Worm (Caenorhabditis elegans) whole organism, L4 larva: ENCODE results near the gene F31A3.5.

Experiments used
- F44E2.7 ChIP-seq: fragments of 200-800 bp; sonication (Bioruptor generic); IDR thresholded peaks from 2 replicates; pipeline ENCODE4 v2.1.2; 2022; ENCODE audit warnings: missing genetic modification characterization, missing compliant biosample characterization
- ZK337.2 ChIP-seq: fragments of 200-800 bp; sonication (Bioruptor generic); IDR thresholded peaks from 2 replicates; pipeline ENCODE4 v1.3.6; 2022; ENCODE audit warnings: missing genetic modification reagents, missing genetic modification characterization, missing compliant biosample characterization
- aha-1 ChIP-seq: fragments of 150-350 bp; peaks from one replicate; lab custom pipeline; 2014; ENCODE audit warnings: missing biosample characterization, missing genetic modification characterization
- arid-1 ChIP-seq: fragments of 200-800 bp; sonication (Bioruptor generic); conservative IDR thresholded peaks from 2 replicates; pipeline ENCODE4 v1.3.6; 2022; ENCODE audit warnings: missing genetic modification reagents, missing genetic modification characterization, missing compliant biosample characterization
- ceh-20 ChIP-seq: fragments of 200-800 bp; sonication (Bioruptor generic); IDR thresholded peaks from 2 replicates; pipeline ENCODE4 v1.3.6; 2022; ENCODE audit warnings: missing genetic modification reagents, missing genetic modification characterization, missing compliant biosample characterization
- ceh-62 ChIP-seq: sonication (generic microtip); optimal IDR thresholded peaks from 2 replicates; lab custom pipeline; 2017; ENCODE audit warnings: missing biosample characterization, missing genetic modification characterization
- ces-1 ChIP-seq: fragments of 150-350 bp; sonication (generic microtip); optimal IDR thresholded peaks from 4 replicates; lab custom pipeline; 2014; ENCODE audit warnings: missing biosample characterization, missing genetic modification reagents, missing genetic modification characterization
- ctbp-1 ChIP-seq: fragments of 200-800 bp; sonication (Bioruptor generic); IDR thresholded peaks from 2 replicates; pipeline ENCODE4 v1.3.6; 2022; ENCODE audit warnings: missing genetic modification reagents, missing genetic modification characterization, missing compliant biosample characterization
- daf-16 ChIP-seq, 3 experiments: sonication (generic microtip); optimal IDR thresholded peaks; 2 replicates each; lab custom pipeline; 2016 to 2017; ENCODE audit warnings: missing genetic modification characterization in 3 of 3, missing genetic modification reagents in 3 of 3, mild to moderate bottlenecking in 2 of 3, missing compliant biosample characterization in 2 of 3, missing biosample characterization in 1 of 3, moderate library complexity in 1 of 3
- dmd-6 ChIP-seq: fragments of 200-800 bp; sonication (Bioruptor generic); IDR thresholded peaks from 2 replicates; pipeline ENCODE4 v1.3.6; 2022; ENCODE audit warnings: missing genetic modification reagents, missing genetic modification characterization, missing compliant biosample characterization
- dve-1 ChIP-seq: sonication (generic microtip); optimal IDR thresholded peaks from 2 replicates; lab custom pipeline; 2017; ENCODE audit warnings: antibody characterized with exemption, mild to moderate bottlenecking, missing genetic modification characterization, missing compliant biosample characterization; ENCODE audit not compliant: insufficient read depth
- hlh-11 ChIP-seq: fragments of 200-800 bp; sonication (Bioruptor generic); optimal IDR thresholded peaks from 2 replicates; lab custom pipeline; 2018; ENCODE audit warnings: mild to moderate bottlenecking, missing genetic modification characterization, missing compliant biosample characterization
- hlh-30 ChIP-seq: sonication (generic microtip); optimal IDR thresholded peaks from 2 replicates; lab custom pipeline; 2017; ENCODE audit warnings: antibody characterized with exemption, mild to moderate bottlenecking, missing genetic modification characterization, missing compliant biosample characterization; ENCODE audit not compliant: insufficient read depth
- lin-1 ChIP-seq: fragments of 200-800 bp; sonication (Bioruptor generic); IDR thresholded peaks from 2 replicates; pipeline ENCODE4 v1.3.6; 2022; ENCODE audit warnings: missing genetic modification reagents, missing genetic modification characterization, missing compliant biosample characterization
- lin-13 ChIP-seq: fragments of 150-350 bp; optimal IDR thresholded peaks from 2 replicates; lab custom pipeline; 2014; ENCODE audit warnings: missing biosample characterization, missing genetic modification reagents, missing genetic modification characterization
- lsy-2 ChIP-seq, 2 experiments: fragments of 150-350 bp in 1 of 2; sonication (generic microtip) in 1 of 2; optimal IDR thresholded peaks; 2 replicates each; lab custom pipeline; 2014 to 2017; ENCODE audit warnings: missing biosample characterization in 2 of 2, missing genetic modification characterization in 2 of 2
- mdl-1 ChIP-seq, 2 experiments: fragments of 150-350 bp in 1 of 2; sonication (generic microtip) in 1 of 2; optimal IDR thresholded peaks; 2 replicates each; lab custom pipeline; 2014 to 2017; ENCODE audit warnings: missing biosample characterization in 2 of 2, missing genetic modification characterization in 2 of 2
- mep-1 ChIP-seq: fragments of 150-350 bp; sonication (generic microtip); optimal IDR thresholded peaks from 3 replicates; lab custom pipeline; 2014; ENCODE audit warnings: missing biosample characterization, missing genetic modification characterization
- mxl-3 ChIP-seq: fragments of 200-800 bp; sonication (Bioruptor generic); optimal IDR thresholded peaks from 2 replicates; lab custom pipeline; 2018; ENCODE audit warnings: mild to moderate bottlenecking, missing genetic modification characterization, missing compliant biosample characterization
- nhr-11 ChIP-seq: fragments of 150-350 bp; optimal IDR thresholded peaks from 2 replicates; lab custom pipeline; 2014; ENCODE audit warnings: missing biosample characterization, missing genetic modification characterization
- nhr-111 ChIP-seq: fragments of 200-800 bp; sonication (Bioruptor generic); optimal IDR thresholded peaks from 2 replicates; lab custom pipeline; 2018; ENCODE audit warnings: mild to moderate bottlenecking, missing genetic modification characterization, missing compliant biosample characterization
- nhr-28 ChIP-seq: fragments of 150-350 bp; optimal IDR thresholded peaks from 2 replicates; lab custom pipeline; 2014; ENCODE audit warnings: missing biosample characterization, missing genetic modification characterization
- nhr-48 ChIP-seq: sonication (generic microtip); optimal IDR thresholded peaks from 2 replicates; lab custom pipeline; 2016; ENCODE audit warnings: mild to moderate bottlenecking, missing genetic modification characterization, missing compliant biosample characterization
- nhr-6 ChIP-seq: fragments of 150-350 bp; optimal IDR thresholded peaks from 2 replicates; lab custom pipeline; 2014; ENCODE audit warnings: missing biosample characterization, missing genetic modification characterization
- nhr-76 ChIP-seq: fragments of 150-350 bp; optimal IDR thresholded peaks from 2 replicates; lab custom pipeline; 2014; ENCODE audit warnings: missing biosample characterization, missing genetic modification characterization
- nhr-77 ChIP-seq: fragments of 150-350 bp; optimal IDR thresholded peaks from 2 replicates; lab custom pipeline; 2014; ENCODE audit warnings: missing biosample characterization, missing genetic modification characterization
- pha-4 ChIP-seq, 2 experiments: fragments of 150-350 bp in 1 of 2; fragments of 200-800 bp in 1 of 2; sonication (Bioruptor generic) in 1 of 2; IDR thresholded peaks in 1 of 2; optimal IDR thresholded peaks in 1 of 2; 2 replicates each; pipeline versions ENCODE4 v1.3.6 to Lab custom; 2014 to 2022; ENCODE audit warnings: missing genetic modification characterization in 2 of 2, missing genetic modification reagents in 2 of 2, missing biosample characterization in 1 of 2, missing compliant biosample characterization in 1 of 2
- php-3 ChIP-seq: fragments of 200-800 bp; sonication (Bioruptor generic); IDR thresholded peaks from 2 replicates; pipeline ENCODE4 v1.3.6; 2022; ENCODE audit warnings: missing genetic modification reagents, missing genetic modification characterization, missing compliant biosample characterization
- pqm-1 ChIP-seq: sonication (generic microtip); optimal IDR thresholded peaks from 2 replicates; lab custom pipeline; 2017; ENCODE audit warnings: missing biosample characterization, missing genetic modification characterization
- set-16 ChIP-seq: fragments of 200-800 bp; sonication (Bioruptor generic); IDR thresholded peaks from 2 replicates; pipeline ENCODE4 v1.3.6; 2022; ENCODE audit warnings: missing genetic modification reagents, missing genetic modification characterization, missing compliant biosample characterization
- snpc-1.2 ChIP-seq: fragments of 200-800 bp; sonication (Bioruptor generic); IDR thresholded peaks from 2 replicates; pipeline ENCODE4 v1.3.6; 2022; ENCODE audit warnings: missing genetic modification reagents, missing genetic modification characterization, missing compliant biosample characterization
- tag-97 ChIP-seq: fragments of 200-800 bp; sonication (Bioruptor generic); IDR thresholded peaks from 2 replicates; pipeline ENCODE4 v1.3.6; 2022; ENCODE audit warnings: missing genetic modification characterization, missing compliant biosample characterization
- tra-1 ChIP-seq: fragments of 200-800 bp; sonication (Bioruptor generic); IDR thresholded peaks from 2 replicates; pipeline ENCODE4 v1.3.6; 2022; ENCODE audit warnings: missing genetic modification reagents, missing genetic modification characterization, missing compliant biosample characterization
- unc-130 ChIP-seq: sonication (generic microtip); optimal IDR thresholded peaks from 2 replicates; lab custom pipeline; 2016; ENCODE audit warnings: missing genetic modification reagents, missing genetic modification characterization, missing compliant biosample characterization
- unc-62 ChIP-seq, 3 experiments: fragments of 150-350 bp in 1 of 3; sonication (generic microtip); optimal IDR thresholded peaks in 2 of 3; peaks in 1 of 3; 1 replicate in 1 of 3; 2 replicates in 2 of 3; lab custom pipeline; 2014 to 2017; ENCODE audit warnings: missing biosample characterization in 3 of 3, missing genetic modification characterization in 3 of 3, missing genetic modification reagents in 3 of 3, missing genotype in 1 of 3

The F31A3.5 gene

ce11 chrX:17601345-17601744 is 37.9 kb upstream of the F31A3.5 start:
- peak; percentile 58 for TF ChIP-seq nhr-77 (tag; lab: Kevin White, UChicago)
- TF ChIP-seq nhr-28 (tag; lab: Kevin White, UChicago): peak; percentile 72
- peak; percentile 73 for TF ChIP-seq php-3
- TF ChIP-seq hlh-11 (tag; lab: Kevin White, UChicago): peak; percentile 64
- TF ChIP-seq dmd-6 (GFP tag; lab: Robert Waterston, UW): peak; percentile 55
- peak; percentile 80 for TF ChIP-seq aha-1 (tag; lab: Kevin White, UChicago)
- peak; percentile 36 for TF ChIP-seq mep-1 (tag; lab: Kevin White, UChicago)
- TF ChIP-seq pqm-1: peak; percentile 91
- no peak for TF ChIP-seq daf-16 (GFP tag; optimal IDR thresholded peaks at IDR 0.05; lab: Kevin White, UChicago)
- TF ChIP-seq daf-16 (tag; optimal IDR thresholded peaks at IDR 0.05; lab: Kevin White, UChicago): peak; percentile 96
- TF ChIP-seq dve-1 (tag; lab: Kevin White, UChicago): peak; percentile 57
- no peak for TF ChIP-seq nhr-6 (tag; lab: Kevin White, UChicago)
- no peak for TF ChIP-seq pha-4 (GFP tag; IDR thresholded peaks at IDR 0.05; lab: Robert Waterston, UW)
- no peak for TF ChIP-seq pha-4 (tag; optimal IDR thresholded peaks at IDR 0.05; lab: Kevin White, UChicago)
- peak in 1 of 2 experiments; percentile 5 for TF ChIP-seq mdl-1 (tag; optimal IDR thresholded peaks at IDR 0.05; lab: Kevin White, UChicago)
- TF ChIP-seq nhr-48 (tag; lab: Kevin White, UChicago): no peak
- TF ChIP-seq ctbp-1 (GFP tag; lab: Robert Waterston, UW): no peak
- TF ChIP-seq, all 104 proteins: peak for 11

ce11 chrX:17600139-17600538 is 36.7 kb upstream of the F31A3.5 start, which contains the start of gene lec-9:
Gene lec-9, plus strand, starts transcription at chrX:17600487.
- peak in 1 of 2 experiments; percentile 52 for TF ChIP-seq mdl-1 (tag; optimal IDR thresholded peaks at IDR 0.05; lab: Kevin White, UChicago)
- peak; percentile 5 for TF ChIP-seq nhr-11 (tag; lab: Kevin White, UChicago)
- peak; percentile 59; the same call in 1 of the 2 replicates for TF ChIP-seq lin-1 (GFP tag; lab: Robert Waterston, UW)
- TF ChIP-seq tra-1 (GFP tag; lab: Robert Waterston, UW): 0 out of 2 replicates have a peak, but pooled peaks have one; percentile 23
- peak; percentile 72 for TF ChIP-seq dve-1 (tag; lab: Kevin White, UChicago)
- no peak for TF ChIP-seq arid-1 (GFP tag; lab: Robert Waterston, UW)
- TF ChIP-seq unc-130: no peak
- no peak for TF ChIP-seq nhr-76 (tag; lab: Kevin White, UChicago)
- TF ChIP-seq unc-62 (GFP tag; optimal IDR thresholded peaks at IDR 0.05 in 1 of 2; lab: Kevin White, UChicago): peak in 1 of 2 experiments; percentile 95
- TF ChIP-seq unc-62 (tag; optimal IDR thresholded peaks at IDR 0.05; lab: Kevin White, UChicago): no peak
- peak; percentile 19 for TF ChIP-seq lin-13 (GFP tag; lab: Kevin White, UChicago)
- peak; percentile 55 for TF ChIP-seq php-3
- no peak for TF ChIP-seq F44E2.7 (GFP tag; lab: Robert Waterston, UW)
- peak; percentile 76 for TF ChIP-seq nhr-28 (tag; lab: Kevin White, UChicago)
- peak; percentile 89 for TF ChIP-seq dmd-6 (GFP tag; lab: Robert Waterston, UW)
- no peak for TF ChIP-seq snpc-1.2 (GFP tag; lab: Robert Waterston, UW)
- no peak for TF ChIP-seq aha-1 (tag; lab: Kevin White, UChicago)
- TF ChIP-seq nhr-6 (tag; lab: Kevin White, UChicago): peak; percentile 88
- TF ChIP-seq set-16 (GFP tag; lab: Robert Waterston, UW): no peak
- no peak for TF ChIP-seq tag-97 (GFP tag; lab: Robert Waterston, UW)
- peak; percentile 46 for TF ChIP-seq nhr-77 (tag; lab: Kevin White, UChicago)
- TF ChIP-seq mxl-3: peak; percentile 31
- TF ChIP-seq daf-16 (GFP tag; optimal IDR thresholded peaks at IDR 0.05; lab: Kevin White, UChicago): peak in 1 of 2 experiments; percentile 63
- TF ChIP-seq daf-16 (tag; optimal IDR thresholded peaks at IDR 0.05; lab: Kevin White, UChicago): peak; percentile 98
- peak; percentile 87 for TF ChIP-seq hlh-11 (tag; lab: Kevin White, UChicago)
- no peak for TF ChIP-seq ZK337.2 (GFP tag; lab: Robert Waterston, UW)
- TF ChIP-seq ceh-62 (tag; lab: Kevin White, UChicago): no peak
- TF ChIP-seq pqm-1: peak; percentile 96
- peak; percentile 63 for TF ChIP-seq nhr-48 (tag; lab: Kevin White, UChicago)
- peak; percentile 8 for TF ChIP-seq mep-1 (tag; lab: Kevin White, UChicago)
- no peak for TF ChIP-seq ceh-20
- no peak for TF ChIP-seq nhr-111 (GFP tag; lab: Kevin White, UChicago)
- TF ChIP-seq lsy-2 (tag; optimal IDR thresholded peaks at IDR 0.05; lab: Kevin White, UChicago): peak in 1 of 2 experiments; percentile 22
- TF ChIP-seq ces-1 (GFP tag; lab: Kevin White, UChicago): no peak
- peak; percentile 26 for TF ChIP-seq hlh-30 (tag; lab: Kevin White, UChicago)
- TF ChIP-seq, all 104 proteins: peak for 20
